Worm (Caenorhabditis elegans) whole organism, L3 larva: ENCODE measurements around the gene R13A1.1.
A peak's percentile ranks its signal among the peaks of the same experiment; 100 is the strongest.

Source experiments
- R02D3.7 ChIP-seq: fragments of 150-350 bp; optimal IDR thresholded peaks from 2 replicates; lab custom pipeline; 2014; ENCODE audit warnings: missing biosample characterization, missing genetic modification characterization
- ceh-82 ChIP-seq: fragments of 150-350 bp; optimal IDR thresholded peaks from 2 replicates; lab custom pipeline; 2014; ENCODE audit warnings: missing biosample characterization, missing genetic modification characterization
- egl-27 ChIP-seq: sonication (generic microtip); optimal IDR thresholded peaks from 4 replicates; lab custom pipeline; 2017; ENCODE audit warnings: missing biosample characterization, missing genetic modification reagents, missing genetic modification characterization
- elt-1 ChIP-seq: fragments of 150-350 bp; optimal IDR thresholded peaks from 2 replicates; lab custom pipeline; 2014; ENCODE audit warnings: missing biosample characterization, missing genetic modification characterization
- elt-2 ChIP-seq: sonication (generic microtip); optimal IDR thresholded peaks from 2 replicates; lab custom pipeline; 2016; ENCODE audit warnings: missing genetic modification reagents, mild to moderate bottlenecking, missing genetic modification characterization, missing compliant biosample characterization
- fkh-10 ChIP-seq: sonication (generic microtip); optimal IDR thresholded peaks from 2 replicates; lab custom pipeline; 2017; ENCODE audit warnings: missing biosample characterization, missing genetic modification reagents, missing genetic modification characterization
- fos-1 ChIP-seq: fragments of 150-350 bp; optimal IDR thresholded peaks from 2 replicates; lab custom pipeline; 2014; ENCODE audit warnings: missing biosample characterization, missing genetic modification characterization
- sea-2 ChIP-seq: fragments of 150-350 bp; sonication (generic microtip); optimal IDR thresholded peaks from 4 replicates; lab custom pipeline; 2014; ENCODE audit warnings: missing biosample characterization, missing genetic modification reagents, missing genetic modification characterization
- snpc-4 ChIP-seq: fragments of 150-350 bp; optimal IDR thresholded peaks from 2 replicates; lab custom pipeline; 2014; ENCODE audit warnings: missing biosample characterization, missing genetic modification characterization
- unc-39 ChIP-seq: sonication (generic microtip); optimal IDR thresholded peaks from 4 replicates; lab custom pipeline; 2017; ENCODE audit warnings: missing biosample characterization, missing genetic modification characterization
- ztf-11 ChIP-seq: fragments of 150-350 bp; optimal IDR thresholded peaks from 2 replicates; lab custom pipeline; 2014; ENCODE audit warnings: missing biosample characterization, missing genetic modification characterization

DNA sequence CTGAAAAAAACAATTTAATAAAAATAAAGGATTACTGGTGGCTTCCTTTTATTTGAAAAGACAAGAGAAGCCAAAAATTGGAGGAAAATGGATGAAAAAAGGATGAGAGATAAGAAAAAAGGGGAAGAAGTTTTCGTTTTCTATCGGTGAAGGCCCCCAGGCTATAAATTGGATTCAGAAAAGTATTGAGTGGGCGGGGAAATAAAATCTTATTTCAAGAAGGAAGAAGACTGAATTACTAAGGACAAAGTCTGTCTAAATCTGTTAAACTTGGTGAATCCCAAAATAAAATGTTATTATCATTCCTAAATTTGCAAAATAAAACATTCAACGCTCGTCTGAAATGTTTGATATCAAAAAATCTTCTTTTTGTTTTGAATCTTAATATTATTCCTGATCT, 2.3 kb downstream of the R13A1.1 start:
- no peak for TF ChIP-seq egl-27 (tag; lab: Kevin White, UChicago)
- TF ChIP-seq ceh-82, result no peak
- no peak for TF ChIP-seq ztf-11 (tag; lab: Kevin White, UChicago)
- no peak for TF ChIP-seq snpc-4 (tag; lab: Kevin White, UChicago)
- no peak for TF ChIP-seq elt-1 (tag; lab: Kevin White, UChicago)
- no peak for TF ChIP-seq unc-39 (tag; lab: Kevin White, UChicago)
- no peak for TF ChIP-seq elt-2 (tag; lab: Kevin White, UChicago)
- TF ChIP-seq sea-2 (GFP tag; lab: Kevin White, UChicago), result no peak
- peak; percentile 18 for TF ChIP-seq fkh-10
- no peak for TF ChIP-seq R02D3.7 (tag; lab: Kevin White, UChicago)
- no peak for TF ChIP-seq fos-1 (tag; lab: Kevin White, UChicago)
